Worm (Caenorhabditis elegans): ENCODE data around the gene cnp-3.

DNA sequence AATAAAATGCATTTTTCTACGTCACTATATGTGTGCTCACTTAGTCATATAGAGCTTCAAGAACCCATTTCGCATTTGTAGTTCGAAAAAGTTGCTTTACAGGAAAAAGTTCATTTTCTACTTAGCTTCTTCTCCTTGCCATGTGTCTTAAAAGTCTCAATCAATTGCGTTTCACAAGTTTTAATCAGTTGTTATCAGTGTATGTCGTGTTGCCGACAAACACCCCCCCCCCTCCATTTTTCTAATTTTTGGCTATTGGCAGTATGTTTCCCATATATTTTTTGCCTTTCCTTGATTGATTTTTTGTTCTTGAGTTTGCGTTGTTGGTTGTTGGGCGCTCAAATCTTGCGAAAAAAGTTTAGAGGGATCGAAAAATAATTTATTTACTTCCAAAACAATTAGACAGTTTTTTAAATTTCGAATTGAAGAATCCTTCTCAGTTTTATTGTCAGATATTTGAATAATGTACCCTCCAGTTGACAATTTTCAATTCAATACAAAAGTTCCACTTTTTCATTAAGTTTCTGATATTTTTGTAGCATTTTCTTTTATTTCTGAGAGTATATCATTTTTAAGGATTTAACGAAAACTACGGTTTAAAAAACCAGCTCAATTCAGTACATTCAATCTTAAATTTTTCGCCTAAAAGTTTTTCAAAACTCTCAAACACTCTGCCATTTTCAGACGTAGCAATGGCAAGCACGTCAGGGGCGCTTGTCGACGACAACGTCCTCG lies 48.0 kb upstream of the cnp-3 start, which contains the start of gene sid-3:
- TF ChIP-seq klf-2 (GFP tag; conservative IDR thresholded peaks at IDR 0.05) (no peak), med-1 (GFP tag; optimal IDR thresholded peaks at IDR 0.05; ENCODE audit: insufficient read depth) (no peak), T22C8.4 (GFP tag; IDR thresholded peaks at IDR 0.05) (no peak), ztf-29 (GFP tag; IDR thresholded peaks at IDR 0.05) (no peak)

Measured in whole organism, midembryonic.